Worm (Caenorhabditis elegans) whole organism, L2 larva: Measurements from ENCODE around the gene noah-2.

Experiments
- C34F6.9 ChIP-seq: fragments of 150-350 bp; optimal IDR thresholded peaks from 2 replicates; lab custom pipeline; 2014; ENCODE audit warnings: missing biosample characterization, missing genetic modification characterization
- R02D3.7 ChIP-seq: fragments of 150-350 bp; optimal IDR thresholded peaks from 2 replicates; lab custom pipeline; 2014; ENCODE audit warnings: missing biosample characterization, missing genetic modification characterization
- ZK546.5 ChIP-seq: sonication (generic microtip); optimal IDR thresholded peaks from 2 replicates; lab custom pipeline; 2017; ENCODE audit warnings: missing biosample characterization, missing genetic modification characterization
- alr-1 ChIP-seq: fragments of 150-350 bp; optimal IDR thresholded peaks from 2 replicates; lab custom pipeline; 2014; ENCODE audit warnings: missing biosample characterization, missing genetic modification characterization
- aly-2 ChIP-seq: fragments of 150-350 bp; optimal IDR thresholded peaks from 2 replicates; lab custom pipeline; 2014; ENCODE audit warnings: missing biosample characterization, missing genetic modification characterization
- blmp-1 ChIP-seq: sonication (generic microtip); optimal IDR thresholded peaks from 2 replicates; lab custom pipeline; 2017; ENCODE audit warnings: missing genetic modification characterization, mild to moderate bottlenecking, missing compliant biosample characterization, antibody characterized with exemption, moderate library complexity; ENCODE audit not compliant: insufficient read depth
- ceh-16 ChIP-seq: fragments of 150-350 bp; optimal IDR thresholded peaks from 2 replicates; lab custom pipeline; 2014; ENCODE audit warnings: missing biosample characterization, missing genetic modification characterization
- ceh-82 ChIP-seq: fragments of 150-350 bp; optimal IDR thresholded peaks from 2 replicates; lab custom pipeline; 2014; ENCODE audit warnings: missing biosample characterization, missing genetic modification characterization
- crh-2 ChIP-seq: sonication (generic microtip); optimal IDR thresholded peaks from 2 replicates; lab custom pipeline; 2017; ENCODE audit warnings: missing biosample characterization, missing genetic modification characterization
- dmd-4 ChIP-seq: sonication (generic microtip); optimal IDR thresholded peaks from 2 replicates; lab custom pipeline; 2017; ENCODE audit warnings: missing biosample characterization, missing genetic modification characterization
- egl-27 ChIP-seq: sonication (generic microtip); optimal IDR thresholded peaks from 3 replicates; lab custom pipeline; 2017; ENCODE audit warnings: missing biosample characterization, missing genetic modification reagents, missing genetic modification characterization
- elt-1 ChIP-seq: fragments of 150-350 bp; optimal IDR thresholded peaks from 2 replicates; lab custom pipeline; 2014; ENCODE audit warnings: missing biosample characterization, missing genetic modification characterization
- elt-3 ChIP-seq: sonication (generic microtip); optimal IDR thresholded peaks from 2 replicates; lab custom pipeline; 2017; ENCODE audit warnings: missing biosample characterization, missing genetic modification characterization
- fos-1 ChIP-seq: fragments of 150-350 bp; optimal IDR thresholded peaks from 2 replicates; lab custom pipeline; 2014; ENCODE audit warnings: missing biosample characterization, missing genetic modification characterization
- gmeb-1 ChIP-seq: fragments of 150-350 bp; optimal IDR thresholded peaks from 2 replicates; lab custom pipeline; 2014; ENCODE audit warnings: missing biosample characterization, missing genetic modification characterization
- lin-13 ChIP-seq: fragments of 150-350 bp; optimal IDR thresholded peaks from 2 replicates; lab custom pipeline; 2014; ENCODE audit warnings: missing biosample characterization, missing genetic modification reagents, missing genetic modification characterization
- lin-39 ChIP-seq: fragments of 150-350 bp; optimal IDR thresholded peaks from 2 replicates; lab custom pipeline; 2014; ENCODE audit warnings: missing biosample characterization, missing genetic modification reagents, missing genetic modification characterization
- mbf-1 ChIP-seq: sonication (generic microtip); optimal IDR thresholded peaks from 2 replicates; lab custom pipeline; 2017; ENCODE audit warnings: missing biosample characterization, missing genetic modification characterization
- nhr-10 ChIP-seq: sonication (generic microtip); optimal IDR thresholded peaks from 2 replicates; lab custom pipeline; 2017; ENCODE audit warnings: missing biosample characterization, missing genetic modification characterization
- nhr-11 ChIP-seq: fragments of 150-350 bp; optimal IDR thresholded peaks from 2 replicates; lab custom pipeline; 2014; ENCODE audit warnings: missing biosample characterization, missing genetic modification characterization
- nhr-12 ChIP-seq: fragments of 150-350 bp; optimal IDR thresholded peaks from 2 replicates; lab custom pipeline; 2014; ENCODE audit warnings: missing biosample characterization, missing genetic modification characterization
- nhr-129 ChIP-seq: fragments of 150-350 bp; optimal IDR thresholded peaks from 2 replicates; lab custom pipeline; 2014; ENCODE audit warnings: missing biosample characterization, missing genetic modification characterization
- nhr-237 ChIP-seq: fragments of 150-350 bp; optimal IDR thresholded peaks from 2 replicates; lab custom pipeline; 2014; ENCODE audit warnings: missing biosample characterization, missing genetic modification characterization
- nhr-6 ChIP-seq: fragments of 150-350 bp; optimal IDR thresholded peaks from 2 replicates; lab custom pipeline; 2014; ENCODE audit warnings: missing biosample characterization, missing genetic modification characterization
- peb-1 ChIP-seq: fragments of 150-350 bp; optimal IDR thresholded peaks from 2 replicates; lab custom pipeline; 2014; ENCODE audit warnings: missing biosample characterization, missing genetic modification characterization
- sma-9 ChIP-seq, 2 experiments: fragments of 150-350 bp in 1 of 2; sonication (generic microtip) in 1 of 2; optimal IDR thresholded peaks; 2 replicates each; lab custom pipeline; 2014 to 2016; ENCODE audit warnings: missing genetic modification characterization in 2 of 2, mild to moderate bottlenecking in 1 of 2, missing biosample characterization in 1 of 2, missing compliant biosample characterization in 1 of 2, missing genetic modification reagents in 1 of 2, moderate library complexity in 1 of 2
- snpc-4 ChIP-seq: fragments of 150-350 bp; optimal IDR thresholded peaks from 2 replicates; lab custom pipeline; 2014; ENCODE audit warnings: missing biosample characterization, missing genetic modification characterization
- unc-55 ChIP-seq: fragments of 150-350 bp; sonication (generic microtip); optimal IDR thresholded peaks from 3 replicates; lab custom pipeline; 2014; ENCODE audit warnings: missing biosample characterization, missing genetic modification reagents, missing genetic modification characterization
- unc-62 ChIP-seq: fragments of 150-350 bp; optimal IDR thresholded peaks from 2 replicates; lab custom pipeline; 2014; ENCODE audit warnings: missing biosample characterization, missing genetic modification reagents, missing genetic modification characterization
- ztf-11 ChIP-seq: sonication (generic microtip); optimal IDR thresholded peaks from 2 replicates; lab custom pipeline; 2017; ENCODE audit warnings: missing biosample characterization, missing genetic modification characterization
- ztf-4 ChIP-seq: fragments of 150-350 bp; optimal IDR thresholded peaks from 2 replicates; lab custom pipeline; 2014; ENCODE audit warnings: missing biosample characterization, missing genetic modification characterization

noah-2 gene

DNA sequence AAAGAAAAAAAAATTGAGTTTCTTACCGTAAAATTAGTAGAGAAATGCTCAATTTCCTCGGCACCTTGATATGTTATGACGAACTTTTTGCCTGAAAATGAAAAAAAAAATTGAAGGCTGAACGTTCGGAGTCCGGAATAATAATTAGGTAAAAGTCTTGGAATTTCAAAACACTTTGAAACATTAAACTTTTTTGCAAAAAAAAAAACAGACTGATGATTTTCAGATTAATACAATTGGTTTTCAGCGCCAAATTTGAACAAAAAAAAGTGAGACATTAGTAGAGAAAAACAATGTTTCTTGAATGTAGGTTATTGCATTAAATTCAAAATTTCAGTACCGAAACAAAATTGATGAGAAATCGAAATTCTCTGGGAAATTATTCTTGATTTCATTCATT lies 32.9 kb downstream of the noah-2 start, which contains the start of gene nkcc-1:
Gene nkcc-1 (minus strand): TSS at position 101 of the 400 bp plus-strand sequence.
- no peak for TF ChIP-seq gmeb-1
- no peak for TF ChIP-seq blmp-1
- no peak for TF ChIP-seq aly-2 (tag; lab: Kevin White, UChicago)
- TF ChIP-seq ztf-4 = no peak
- TF ChIP-seq nhr-6 (tag; lab: Kevin White, UChicago) = no peak
- no peak for TF ChIP-seq egl-27 (tag; lab: Kevin White, UChicago)
- TF ChIP-seq crh-2 (tag; lab: Kevin White, UChicago) = no peak
- no peak for TF ChIP-seq dmd-4 (tag; lab: Kevin White, UChicago)
- TF ChIP-seq nhr-12 (tag; lab: Kevin White, UChicago) = no peak
- TF ChIP-seq elt-3 (tag; lab: Kevin White, UChicago) = no peak
- TF ChIP-seq nhr-237 (tag; lab: Kevin White, UChicago) = no peak
- no peak for TF ChIP-seq fos-1 (tag; lab: Kevin White, UChicago)
- TF ChIP-seq nhr-10 (tag; lab: Kevin White, UChicago) = no peak
- TF ChIP-seq nhr-11 = no peak
- no peak for TF ChIP-seq sma-9 (GFP tag; optimal IDR thresholded peaks at IDR 0.05; lab: Kevin White, UChicago)
- TF ChIP-seq sma-9 (tag; optimal IDR thresholded peaks at IDR 0.05; lab: Kevin White, UChicago) = no peak
- TF ChIP-seq R02D3.7 (tag; lab: Kevin White, UChicago) = no peak
- TF ChIP-seq lin-13 (GFP tag; lab: Kevin White, UChicago) = no peak
- TF ChIP-seq, all 48 proteins: peak for 0

- no peak for TF ChIP-seq mbf-1 (tag; lab: Kevin White, UChicago)
- TF ChIP-seq elt-1 = no peak
- no peak for TF ChIP-seq nhr-6 (tag; lab: Kevin White, UChicago)
- peak; percentile 30 for TF ChIP-seq C34F6.9 (tag; lab: Kevin White, UChicago)
- TF ChIP-seq gmeb-1 = no peak
- peak; percentile 15 for TF ChIP-seq unc-55 (GFP tag; lab: Kevin White, UChicago)
- TF ChIP-seq nhr-129 (tag; lab: Kevin White, UChicago) = peak; percentile 83
- TF ChIP-seq, all 48 proteins: peak for 3
Measured at ce11 chrIV:14127805-14128610, 37.0 kb downstream of the noah-2 start, which contains the start of gene H12I19.115. Gene H12I19.115, minus strand, starts transcription at chrIV:14127855.

- no peak for TF ChIP-seq lin-39 (tag; lab: Kevin White, UChicago)
- TF ChIP-seq gmeb-1 = no peak
- no peak for TF ChIP-seq egl-27 (tag; lab: Kevin White, UChicago)
- TF ChIP-seq, all 48 proteins: peak for 0
Measured at ce11 chrIV:14129091-14129490, 38.0 kb downstream of the noah-2 start, which contains the start of gene srz-42. Gene srz-42, plus strand, starts transcription at chrIV:14129391.

- TF ChIP-seq lin-39 (tag; lab: Kevin White, UChicago) (no peak), unc-62 (no peak), peb-1 (tag; lab: Kevin White, UChicago) (no peak)
Measured at ce11 chrIV:14131770-14132169, 40.7 kb downstream of the noah-2 start, which contains the start of gene srz-59. Gene srz-59, plus strand, starts transcription at chrIV:14132070.

DNA sequence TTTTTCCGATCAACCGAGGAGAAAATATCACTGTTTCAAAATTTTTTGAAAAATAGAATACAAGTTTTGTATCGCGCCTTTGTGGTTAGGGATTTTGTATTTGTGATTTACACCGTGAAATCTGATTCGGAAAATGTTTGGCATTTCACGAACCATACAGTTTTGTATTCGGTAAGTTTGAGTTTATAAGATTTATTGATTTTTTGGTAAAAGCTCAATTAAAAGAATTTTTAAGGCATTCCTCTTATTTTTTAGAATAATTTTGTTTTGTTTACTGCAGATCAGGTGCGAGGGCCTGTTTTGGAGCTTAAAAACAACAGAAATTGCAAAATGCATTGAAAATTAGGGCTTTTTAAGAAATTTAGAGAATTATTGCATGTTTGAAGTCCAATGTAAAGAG lies 42.3 kb downstream of the noah-2 start:
- TF ChIP-seq dmd-4 (tag; lab: Kevin White, UChicago) = no peak
- TF ChIP-seq alr-1 (tag; lab: Kevin White, UChicago) = no peak
- TF ChIP-seq, all 48 proteins: peak for 0

- TF ChIP-seq egl-27 (tag; lab: Kevin White, UChicago) (no peak), nhr-11 (no peak), snpc-4 (no peak)
- TF ChIP-seq, all 48 proteins: peak for 0
Measured at ce11 chrIV:14137063-14137462, 46.0 kb downstream of the noah-2 start, which contains the start of gene srz-31. Gene srz-31, plus strand, starts transcription at chrIV:14137363.

ce11 chrIV:14143042-14143441 lies 52.0 kb downstream of the noah-2 start:
- TF ChIP-seq ztf-11 (tag; lab: Kevin White, UChicago) = no peak
- TF ChIP-seq crh-2 (tag; lab: Kevin White, UChicago) = no peak
- no peak for TF ChIP-seq ZK546.5
- no peak for TF ChIP-seq ceh-16 (tag; lab: Kevin White, UChicago)
- TF ChIP-seq unc-62 = no peak
- no peak for TF ChIP-seq ceh-82 (tag; lab: Kevin White, UChicago)
- no peak for TF ChIP-seq lin-39 (tag; lab: Kevin White, UChicago)
